Worm (Caenorhabditis elegans) whole organism, L2 larva: Measurements from ENCODE around the gene mdt-20.

Experiments
- gmeb-1 ChIP-seq: fragments of 150-350 bp; optimal IDR thresholded peaks from 2 replicates; lab custom pipeline; 2014; ENCODE audit warnings: missing biosample characterization, missing genetic modification characterization
- lin-13 ChIP-seq: fragments of 150-350 bp; optimal IDR thresholded peaks from 2 replicates; lab custom pipeline; 2014; ENCODE audit warnings: missing biosample characterization, missing genetic modification reagents, missing genetic modification characterization
- mdl-1 ChIP-seq, 2 experiments: fragments of 150-350 bp in 1 of 2; sonication (generic microtip) in 1 of 2; optimal IDR thresholded peaks; 2 replicates each; lab custom pipeline; 2017; ENCODE audit warnings: missing biosample characterization in 2 of 2, missing genetic modification characterization in 2 of 2
- nhr-11 ChIP-seq: fragments of 150-350 bp; optimal IDR thresholded peaks from 2 replicates; lab custom pipeline; 2014; ENCODE audit warnings: missing biosample characterization, missing genetic modification characterization

- no peak for TF ChIP-seq nhr-11 (tag; lab: Kevin White, UChicago)
- no peak for TF ChIP-seq mdl-1 (tag; optimal IDR thresholded peaks at IDR 0.05; lab: Kevin White, UChicago)
- no peak for TF ChIP-seq lin-13 (GFP tag; lab: Kevin White, UChicago)
- no peak for TF ChIP-seq gmeb-1 (tag; lab: Kevin White, UChicago)
These were observed 29.7 kb upstream of the mdt-20 start, which contains the start of gene C50A2.3 for ce11 chrIV:1157928-1158327.
